Worm (Caenorhabditis elegans) whole organism, L3 larva: ENCODE data around the gene C08H9.16.

Experiments used
- egl-27 ChIP-seq: sonication (generic microtip); optimal IDR thresholded peaks from 4 replicates; lab custom pipeline; 2017; ENCODE audit warnings: missing biosample characterization, missing genetic modification reagents, missing genetic modification characterization
- elt-2 ChIP-seq: sonication (generic microtip); optimal IDR thresholded peaks from 2 replicates; lab custom pipeline; 2016; ENCODE audit warnings: missing genetic modification reagents, mild to moderate bottlenecking, missing genetic modification characterization, missing compliant biosample characterization
- mdl-1 ChIP-seq: fragments of 150-350 bp; optimal IDR thresholded peaks from 2 replicates; lab custom pipeline; 2014; ENCODE audit warnings: missing biosample characterization, missing genetic modification characterization
- nfya-1 ChIP-seq: sonication (generic microtip); optimal IDR thresholded peaks from 2 replicates; lab custom pipeline; 2017; ENCODE audit warnings: missing genetic modification characterization, mild to moderate bottlenecking, missing compliant biosample characterization, antibody characterized with exemption, moderate library complexity; ENCODE audit not compliant: insufficient read depth
- nhr-11 ChIP-seq: fragments of 150-350 bp; optimal IDR thresholded peaks from 2 replicates; lab custom pipeline; 2014; ENCODE audit warnings: missing biosample characterization, missing genetic modification characterization
- pqm-1 ChIP-seq: fragments of 150-350 bp; optimal IDR thresholded peaks from 2 replicates; lab custom pipeline; 2017; ENCODE audit warnings: missing biosample characterization, missing genetic modification characterization, inconsistent platforms
- snpc-4 ChIP-seq: fragments of 150-350 bp; optimal IDR thresholded peaks from 2 replicates; lab custom pipeline; 2014; ENCODE audit warnings: missing biosample characterization, missing genetic modification characterization
- unc-62 ChIP-seq: fragments of 150-350 bp; sonication (generic microtip); optimal IDR thresholded peaks from 4 replicates; lab custom pipeline; 2014; ENCODE audit warnings: missing biosample characterization, missing genetic modification reagents, missing genetic modification characterization

- TF ChIP-seq elt-2 (tag; lab: Kevin White, UChicago) (no peak), nhr-11 (tag; lab: Kevin White, UChicago) (no peak), pqm-1 (tag; lab: Kevin White, UChicago) (no peak), mdl-1 (tag; lab: Kevin White, UChicago) (no peak), egl-27 (no peak), unc-62 (GFP tag; lab: Kevin White, UChicago) (no peak), snpc-4 (tag; lab: Kevin White, UChicago) (no peak), nfya-1 (peak; percentile 35)
These were observed 29.2 kb downstream of the C08H9.16 start, which contains the start of gene C05C10.2 for ce11 chrII:9921622-9922269.
